Fruit fly (Drosophila melanogaster) whole organism, wandering third instar larva: ENCODE measurements around the gene CG2839.

Experiments
- CG32264 ChIP-seq: fragments of 200-800 bp; sonication (Bioruptor generic); optimal IDR thresholded peaks from 2 replicates; lab custom pipeline; 2016; ENCODE audit warnings: missing biosample characterization, missing genetic modification characterization
- Dfd ChIP-seq: fragments of >200 bp; optimal IDR thresholded peaks from 2 replicates; lab custom pipeline; 2017; ENCODE audit warnings: missing biosample characterization, missing genetic modification characterization
- Dif ChIP-seq: fragments of 200-275, 200-300 bp; sonication (Bioruptor generic); optimal IDR thresholded peaks from 2 replicates; lab custom pipeline; 2018; ENCODE audit warnings: missing biosample characterization, missing genetic modification characterization; ENCODE audit not compliant: partially characterized antibody
- HLH106 ChIP-seq: fragments of 200-800 bp; optimal IDR thresholded peaks from 3 replicates; lab custom pipeline; 2019; ENCODE audit warnings: missing biosample characterization, mild to moderate bottlenecking, missing genetic modification characterization, moderate library complexity
- Hr83 ChIP-seq: fragments of 200-300 bp; sonication (Bioruptor generic); optimal IDR thresholded peaks from 2 replicates; lab custom pipeline; 2016; ENCODE audit warnings: missing biosample characterization, mild to moderate bottlenecking, missing genetic modification characterization, moderate library complexity; ENCODE audit not compliant: poor library complexity, severe bottlenecking
- Mio ChIP-seq: sonication (Bioruptor generic); optimal IDR thresholded peaks from 2 replicates; lab custom pipeline; 2016; ENCODE audit warnings: missing biosample characterization, missing genetic modification characterization
- N ChIP-seq: fragments of >200 bp; optimal IDR thresholded peaks from 2 replicates; lab custom pipeline; 2018; ENCODE audit warnings: missing biosample characterization, missing external identifiers, missing genetic modification characterization
- OdsH ChIP-seq: fragments of 200-800 bp; sonication (Bioruptor generic); optimal IDR thresholded peaks from 2 replicates; lab custom pipeline; 2016; ENCODE audit warnings: missing biosample characterization, mild to moderate bottlenecking, missing genetic modification characterization
- Rel ChIP-seq, 2 experiments: fragments of 200-800 bp; sonication (Bioruptor generic) in 1 of 2; optimal IDR thresholded peaks; 2 replicates in 1 of 2; 3 replicates in 1 of 2; lab custom pipeline; 2016 to 2019; ENCODE audit warnings: mild to moderate bottlenecking in 2 of 2, missing biosample characterization in 2 of 2, missing genetic modification characterization in 2 of 2, moderate library complexity in 1 of 2
- Sp1 ChIP-seq: fragments of 200-800 bp; sonication (Bioruptor generic); optimal IDR thresholded peaks from 3 replicates; lab custom pipeline; 2019; ENCODE audit warnings: missing biosample characterization, mild to moderate bottlenecking, missing genetic modification characterization, moderate library complexity
- Vsx2 ChIP-seq: fragments of 200-300, 225-300 bp; sonication (Bioruptor generic); optimal IDR thresholded peaks from 2 replicates; lab custom pipeline; 2018; ENCODE audit warnings: missing biosample characterization, missing genetic modification characterization; ENCODE audit not compliant: partially characterized antibody
- br ChIP-seq: fragments of 200-800 bp; sonication (Bioruptor generic); optimal IDR thresholded peaks from 2 replicates; lab custom pipeline; 2016; ENCODE audit warnings: missing biosample characterization, missing genetic modification characterization
- brk ChIP-seq: fragments of 200-800 bp; sonication (Bioruptor generic); optimal IDR thresholded peaks from 2 replicates; lab custom pipeline; 2016; ENCODE audit warnings: missing biosample characterization, mild to moderate bottlenecking, missing genetic modification characterization
- dmrt93B ChIP-seq: fragments of 200-800 bp; sonication (Bioruptor generic); optimal IDR thresholded peaks from 2 replicates; lab custom pipeline; 2018; ENCODE audit warnings: missing biosample characterization, mild to moderate bottlenecking, missing genetic modification characterization
- ey ChIP-seq: fragments of 200-800 bp; sonication (Bioruptor generic); optimal IDR thresholded peaks from 2 replicates; lab custom pipeline; 2016; ENCODE audit warnings: missing biosample characterization, missing genetic modification characterization
- foxo ChIP-seq, 2 experiments: fragments of 200-800 bp; sonication (Bioruptor generic); optimal IDR thresholded peaks; 2 replicates in 1 of 2; 3 replicates in 1 of 2; lab custom pipeline; 2016 to 2017; ENCODE audit warnings: missing biosample characterization in 2 of 2, missing genetic modification characterization in 2 of 2
- fru ChIP-seq: fragments of 200-800 bp; sonication (Bioruptor generic); optimal IDR thresholded peaks from 3 replicates; lab custom pipeline; 2016; ENCODE audit warnings: missing biosample characterization, mild to moderate bottlenecking, missing genetic modification characterization
- h ChIP-seq: fragments of 200-800 bp; sonication (Bioruptor generic); optimal IDR thresholded peaks from 3 replicates; lab custom pipeline; 2016; ENCODE audit warnings: missing biosample characterization, mild to moderate bottlenecking, missing genetic modification characterization
- pan ChIP-seq: fragments of >200 bp; optimal IDR thresholded peaks from 2 replicates; lab custom pipeline; 2017
- psq ChIP-seq: fragments of 200-800 bp; sonication (Bioruptor generic); optimal IDR thresholded peaks from 3 replicates; lab custom pipeline; 2017; ENCODE audit warnings: missing biosample characterization, mild to moderate bottlenecking, missing genetic modification characterization, moderate library complexity
- rgr ChIP-seq: fragments of 200-800 bp; sonication (Bioruptor generic); optimal IDR thresholded peaks from 3 replicates; lab custom pipeline; 2016; ENCODE audit warnings: missing biosample characterization, mild to moderate bottlenecking, missing genetic modification characterization
- sage ChIP-seq: fragments of 200-800 bp; sonication (Bioruptor generic); optimal IDR thresholded peaks from 2 replicates; lab custom pipeline; 2016; ENCODE audit warnings: missing biosample characterization, mild to moderate bottlenecking, missing genetic modification characterization
- sv ChIP-seq: fragments of 200-800 bp; sonication (Bioruptor generic); optimal IDR thresholded peaks from 3 replicates; lab custom pipeline; 2016; ENCODE audit warnings: missing biosample characterization, missing genetic modification characterization
- usp ChIP-seq: fragments of >200 bp; optimal IDR thresholded peaks from 2 replicates; lab custom pipeline; 2017; ENCODE audit warnings: missing biosample characterization, missing genetic modification characterization
- woc ChIP-seq: sonication (Bioruptor generic); optimal IDR thresholded peaks from 2 replicates; lab custom pipeline; 2016; ENCODE audit warnings: missing biosample characterization, mild to moderate bottlenecking, missing genetic modification characterization

Gene CG2839

dm6 chr2L:619739-620138, 5.7 kb upstream of the CG2839 start:
- TF ChIP-seq ey (GFP tag; lab: Kevin White, UChicago) (no peak), CG32264 (GFP tag; lab: Kevin White, UChicago) (no peak), Rel (GFP tag; optimal IDR thresholded peaks at IDR 0.05; lab: Kevin White, UChicago) (no peak), Rel (tag; optimal IDR thresholded peaks at IDR 0.05; lab: Kevin White, UChicago) (no peak), OdsH (GFP tag; lab: Kevin White, UChicago) (peak; percentile 4), sage (no peak)

DNA sequence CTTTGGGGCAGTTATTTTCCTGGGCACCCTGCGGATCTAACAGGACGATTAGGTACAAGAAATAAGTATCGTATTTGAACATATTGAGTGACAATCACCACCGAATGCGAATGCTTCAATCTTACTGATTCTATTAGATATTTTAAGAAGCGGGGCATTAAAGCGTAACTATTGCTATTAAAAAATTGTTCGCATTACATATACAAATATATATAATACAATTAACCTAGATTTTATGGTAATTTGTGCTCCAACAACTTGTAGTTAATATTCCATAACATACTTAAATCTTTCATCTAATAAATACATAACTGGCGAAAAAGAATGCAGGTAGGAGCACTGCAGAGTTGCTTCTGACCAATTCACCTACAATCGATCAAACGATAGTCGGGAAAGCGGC, 4.4 kb upstream of the CG2839 start, which contains the start of gene lectin-21Cb:
Gene lectin-21Cb (minus strand): TSS at position 101 of the 400 bp plus-strand sequence.
- TF ChIP-seq Dfd (GFP tag; lab: Kevin White, UChicago) = no peak

DNA sequence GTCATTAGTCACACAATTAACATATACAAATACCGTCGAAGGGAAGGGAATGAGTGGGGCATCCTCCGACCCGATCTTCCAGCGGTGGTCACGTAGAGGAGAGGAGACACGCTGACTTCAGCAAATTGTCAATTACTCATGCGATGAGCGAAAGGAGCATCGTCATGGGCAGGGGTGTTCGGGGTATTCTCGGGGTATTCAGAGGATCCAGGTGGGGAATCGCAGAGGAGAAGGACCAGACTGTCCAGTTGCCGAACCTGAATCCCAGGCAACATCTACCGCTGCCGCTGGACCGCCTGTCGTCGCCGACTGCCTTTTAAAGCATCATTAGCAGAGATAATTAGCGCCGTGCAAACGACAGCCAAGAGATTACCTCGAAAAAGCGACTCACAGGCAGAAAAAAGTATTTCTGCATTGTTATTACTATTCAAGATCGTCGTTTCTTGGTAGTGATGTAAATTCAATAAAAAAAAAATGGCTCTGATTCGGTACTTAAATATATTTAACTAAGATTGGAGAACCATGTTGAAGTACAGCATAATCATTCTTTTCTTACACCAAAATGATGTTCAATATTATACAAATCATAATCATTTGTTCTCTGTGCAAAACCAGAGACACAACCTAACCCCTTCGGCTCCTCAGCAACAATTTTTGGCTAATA, 2.1 kb upstream of the CG2839 start:
- no peak for TF ChIP-seq HLH106 (tag; lab: Kevin White, UChicago)
- peak; percentile 53 for TF ChIP-seq fru (GFP tag; lab: Kevin White, UChicago)
- peak; percentile 75 for TF ChIP-seq Vsx2 (GFP tag; lab: Kevin White, UChicago)
- TF ChIP-seq psq (GFP tag; lab: Kevin White, UChicago) = peak; percentile 23
- TF ChIP-seq woc (GFP tag; lab: Kevin White, UChicago) = peak; percentile 64
- TF ChIP-seq Hr83 (GFP tag; lab: Kevin White, UChicago) = peak; percentile 31
- no peak for TF ChIP-seq Mio (GFP tag; lab: Kevin White, UChicago)
- peak; percentile 11 for TF ChIP-seq Dif (GFP tag; lab: Kevin White, UChicago)
- TF ChIP-seq rgr (GFP tag; lab: Kevin White, UChicago) = peak; percentile 59
- peak in 1 of 2 experiments; percentile 60 for TF ChIP-seq foxo (GFP tag; optimal IDR thresholded peaks at IDR 0.05; lab: Kevin White, UChicago)
- TF ChIP-seq OdsH (GFP tag; lab: Kevin White, UChicago) = peak; percentile 30
- TF ChIP-seq h (GFP tag; lab: Kevin White, UChicago) = peak; percentile 74
- TF ChIP-seq ey (GFP tag; lab: Kevin White, UChicago) = peak; percentile 62
- no peak for TF ChIP-seq pan (lab: Kevin White, UChicago)
- TF ChIP-seq dmrt93B = no peak

DNA sequence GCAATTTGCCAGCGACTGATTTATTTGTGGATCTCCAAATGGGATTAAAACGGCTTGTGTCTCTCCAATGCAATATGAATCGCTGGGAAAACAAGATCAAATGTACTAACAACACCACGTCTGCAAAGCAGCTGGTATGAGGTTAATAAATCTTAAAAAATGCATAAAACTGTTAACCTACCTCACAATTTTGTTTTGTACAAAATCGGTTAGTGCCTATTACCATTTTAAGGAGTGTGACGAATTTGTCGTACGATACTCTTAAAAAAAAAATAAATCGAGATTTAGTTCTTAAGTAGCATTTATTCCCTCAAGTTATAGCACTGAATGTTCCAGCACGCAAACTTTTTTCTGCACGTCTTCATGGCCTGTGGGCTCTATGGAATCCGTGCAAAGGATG, 1.1 kb upstream of the CG2839 start, which contains the start of gene lectin-21Ca:
Gene lectin-21Ca (plus strand): TSS at position 301 of the 400 bp plus-strand sequence.
- no peak for TF ChIP-seq Hr83 (GFP tag; lab: Kevin White, UChicago)
- no peak for TF ChIP-seq sv (GFP tag; lab: Kevin White, UChicago)
- TF ChIP-seq rgr (GFP tag; lab: Kevin White, UChicago) = no peak
- no peak for TF ChIP-seq Vsx2 (GFP tag; lab: Kevin White, UChicago)
- no peak for TF ChIP-seq Rel (GFP tag; optimal IDR thresholded peaks at IDR 0.05; lab: Kevin White, UChicago)
- TF ChIP-seq Rel (tag; optimal IDR thresholded peaks at IDR 0.05; lab: Kevin White, UChicago) = no peak
- TF ChIP-seq N = no peak
- no peak for TF ChIP-seq usp (GFP tag; lab: Kevin White, UChicago)
- TF ChIP-seq psq (GFP tag; lab: Kevin White, UChicago) = no peak
- no peak for TF ChIP-seq Mio (GFP tag; lab: Kevin White, UChicago)

dm6 chr2L:630177-630576, 4.7 kb downstream of the CG2839 start:
- no peak for TF ChIP-seq usp (GFP tag; lab: Kevin White, UChicago)

- TF ChIP-seq rgr (GFP tag; lab: Kevin White, UChicago) = peak; percentile 21
- no peak for TF ChIP-seq brk (GFP tag; lab: Kevin White, UChicago)
- TF ChIP-seq br (GFP tag; lab: Kevin White, UChicago) = peak; percentile 48
- TF ChIP-seq Mio (GFP tag; lab: Kevin White, UChicago) = no peak
- peak; percentile 21 for TF ChIP-seq Sp1 (GFP tag; lab: Kevin White, UChicago)
- peak in 1 of 2 experiments; percentile 33 for TF ChIP-seq foxo (GFP tag; optimal IDR thresholded peaks at IDR 0.05; lab: Kevin White, UChicago)
- TF ChIP-seq HLH106 (tag; lab: Kevin White, UChicago) = peak; percentile 18
- TF ChIP-seq ey (GFP tag; lab: Kevin White, UChicago) = peak; percentile 5
- peak; percentile 5 for TF ChIP-seq fru (GFP tag; lab: Kevin White, UChicago)
Observed at dm6 chr2L:633192-633591, 7.7 kb downstream of the CG2839 start.
